Fruit fly (Drosophila melanogaster) Kc167 (cell line): Measurements from ENCODE around the gene ovo.

Experiments used
- Myc ChIP-seq: fragments of >200 bp; optimal IDR thresholded peaks from 2 replicates; lab custom pipeline; 2017; ENCODE audit warnings: missing external identifiers
- Sin3A ChIP-seq: fragments of >200 bp; optimal IDR thresholded peaks from 2 replicates; lab custom pipeline; 2018; ENCODE audit warnings: missing external identifiers
- h ChIP-seq: fragments of >200 bp; optimal IDR thresholded peaks from 3 replicates; lab custom pipeline; 2018; ENCODE audit warnings: missing external identifiers
- psq ChIP-seq: fragments of >200 bp; optimal IDR thresholded peaks from 2 replicates; lab custom pipeline; 2017; ENCODE audit warnings: missing external identifiers
- ttk ChIP-seq: sonication (Bioruptor generic); optimal IDR thresholded peaks from 2 replicates; lab custom pipeline; 2017; ENCODE audit warnings: missing external identifiers

DNA sequence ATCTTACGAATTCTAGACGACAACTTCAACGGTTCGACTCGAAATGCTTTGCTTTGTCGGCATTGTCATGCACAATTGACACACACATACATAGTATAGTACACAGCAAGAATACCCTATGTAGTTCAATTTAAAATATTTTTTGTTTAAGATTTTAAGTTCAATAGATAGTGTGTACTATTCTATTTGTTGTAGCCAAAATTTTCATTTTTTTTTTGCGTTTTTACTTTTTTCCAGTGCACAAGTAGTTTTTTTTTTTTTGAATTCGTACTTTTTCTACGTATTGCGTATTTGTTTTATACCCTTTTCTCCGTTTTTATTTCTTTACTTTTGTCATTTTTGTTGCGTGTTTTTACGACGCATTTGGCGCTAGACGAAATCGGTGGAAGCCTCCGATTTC is 13.9 kb downstream of the ovo start:
- no peak for TF ChIP-seq Myc (lab: Kevin White, UChicago)
- TF ChIP-seq psq (lab: Kevin White, UChicago): no peak
- no peak for TF ChIP-seq Sin3A (lab: Kevin White, UChicago)
- TF ChIP-seq ttk (lab: Kevin White, UChicago): no peak
- no peak for TF ChIP-seq h (lab: Kevin White, UChicago)
